Fruit fly (Drosophila melanogaster) whole organism, wandering third instar larva: ENCODE results near the gene CG46311.

Experiments
- Dfd ChIP-seq: fragments of >200 bp; optimal IDR thresholded peaks from 2 replicates; lab custom pipeline; 2017; ENCODE audit warnings: missing biosample characterization, missing genetic modification characterization
- Mio ChIP-seq: sonication (Bioruptor generic); optimal IDR thresholded peaks from 2 replicates; lab custom pipeline; 2016; ENCODE audit warnings: missing biosample characterization, missing genetic modification characterization
- N ChIP-seq: fragments of >200 bp; optimal IDR thresholded peaks from 2 replicates; lab custom pipeline; 2018; ENCODE audit warnings: missing biosample characterization, missing external identifiers, missing genetic modification characterization
- OdsH ChIP-seq: fragments of 200-800 bp; sonication (Bioruptor generic); optimal IDR thresholded peaks from 2 replicates; lab custom pipeline; 2016; ENCODE audit warnings: missing biosample characterization, mild to moderate bottlenecking, missing genetic modification characterization
- Sp1 ChIP-seq: fragments of 200-800 bp; sonication (Bioruptor generic); optimal IDR thresholded peaks from 3 replicates; lab custom pipeline; 2019; ENCODE audit warnings: missing biosample characterization, mild to moderate bottlenecking, missing genetic modification characterization, moderate library complexity
- dmrt93B ChIP-seq: fragments of 200-800 bp; sonication (Bioruptor generic); optimal IDR thresholded peaks from 2 replicates; lab custom pipeline; 2018; ENCODE audit warnings: missing biosample characterization, mild to moderate bottlenecking, missing genetic modification characterization
- foxo ChIP-seq, 2 experiments: fragments of 200-800 bp; sonication (Bioruptor generic); optimal IDR thresholded peaks; 2 replicates in 1 of 2; 3 replicates in 1 of 2; lab custom pipeline; 2016 to 2017; ENCODE audit warnings: missing biosample characterization in 2 of 2, missing genetic modification characterization in 2 of 2
- h ChIP-seq: fragments of 200-800 bp; sonication (Bioruptor generic); optimal IDR thresholded peaks from 3 replicates; lab custom pipeline; 2016; ENCODE audit warnings: missing biosample characterization, mild to moderate bottlenecking, missing genetic modification characterization
- jim ChIP-seq: fragments of 175-275, 200-325 bp; sonication (Bioruptor generic); optimal IDR thresholded peaks from 2 replicates; lab custom pipeline; 2016; ENCODE audit warnings: missing biosample characterization, mild to moderate bottlenecking, missing genetic modification characterization
- pan ChIP-seq: fragments of >200 bp; optimal IDR thresholded peaks from 2 replicates; lab custom pipeline; 2017
- psq ChIP-seq: fragments of 200-800 bp; sonication (Bioruptor generic); optimal IDR thresholded peaks from 3 replicates; lab custom pipeline; 2017; ENCODE audit warnings: missing biosample characterization, mild to moderate bottlenecking, missing genetic modification characterization, moderate library complexity
- rgr ChIP-seq: fragments of 200-800 bp; sonication (Bioruptor generic); optimal IDR thresholded peaks from 3 replicates; lab custom pipeline; 2016; ENCODE audit warnings: missing biosample characterization, mild to moderate bottlenecking, missing genetic modification characterization
- usp ChIP-seq: fragments of >200 bp; optimal IDR thresholded peaks from 2 replicates; lab custom pipeline; 2017; ENCODE audit warnings: missing biosample characterization, missing genetic modification characterization

DNA sequence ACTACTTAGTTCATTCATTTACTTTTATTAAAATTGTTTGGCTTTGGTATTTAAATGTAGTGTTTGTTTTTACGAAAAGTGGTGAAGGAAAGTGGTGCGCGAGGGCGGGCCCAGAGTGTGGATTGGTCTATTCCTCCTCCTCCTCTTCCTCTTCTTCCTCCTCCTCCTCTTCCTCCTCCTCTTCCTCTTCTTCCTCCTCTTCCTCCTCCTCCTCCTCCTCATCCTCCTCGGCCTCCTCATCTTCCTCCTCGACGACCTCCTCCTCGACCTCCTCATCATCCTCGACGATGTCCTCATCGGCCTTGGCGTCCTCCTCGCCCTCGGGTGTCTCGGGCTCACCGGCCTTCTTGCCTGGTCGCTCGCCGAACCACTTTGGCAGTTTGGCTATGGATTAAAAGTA, 30.0 kb downstream of the CG46311 start:
- TF ChIP-seq pan (no peak), usp (GFP tag; lab: Kevin White, UChicago) (no peak), jim (no peak), Sp1 (GFP tag; lab: Kevin White, UChicago) (no peak), foxo (GFP tag; optimal IDR thresholded peaks at IDR 0.05; lab: Kevin White, UChicago) (no peak), dmrt93B (GFP tag; lab: Kevin White, UChicago) (no peak), Dfd (GFP tag; lab: Kevin White, UChicago) (no peak), h (GFP tag; lab: Kevin White, UChicago) (no peak), OdsH (GFP tag; lab: Kevin White, UChicago) (no peak), rgr (GFP tag; lab: Kevin White, UChicago) (no peak), Mio (no peak), N (GFP tag; lab: Kevin White, UChicago) (no peak), psq (GFP tag; lab: Kevin White, UChicago) (no peak)
